Worm (Caenorhabditis elegans): ENCODE results near the gene srt-42.
"Not testable (repeated sequence)": the region's sequence is repeated elsewhere in the genome, so short reads cannot be mapped to it uniquely, and the experiment has no call there.

Gene srt-42

ce11 chrV:1848590-1848989, 41.3 kb downstream of the srt-42 start:
- TF ChIP-seq nhr-76 (tag; optimal IDR thresholded peaks at IDR 0.05) (no peak), unc-62 (GFP tag; optimal IDR thresholded peaks at IDR 0.05 in 1 of 2) (peak in 1 of 2 experiments; percentile 8), unc-62 (tag; optimal IDR thresholded peaks at IDR 0.05) (no peak)

- TF ChIP-seq lin-38 (GFP tag; IDR thresholded peaks at IDR 0.05), result peak; percentile 14; the same call in 1 of the 2 replicates
- peak; percentile 99 for TF ChIP-seq set-16 (GFP tag; IDR thresholded peaks at IDR 0.05)
- TF ChIP-seq pha-4 (GFP tag; IDR thresholded peaks at IDR 0.05), result peak; percentile 63; the same call in 1 of the 2 replicates
- TF ChIP-seq pha-4 (tag; optimal IDR thresholded peaks at IDR 0.05), result not testable (repeated sequence)
Observed at ce11 chrV:1849992-1850391, 42.7 kb downstream of the srt-42 start.

ce11 chrV:1855087-1855486, 47.8 kb downstream of the srt-42 start:
- TF ChIP-seq ceh-32 (tag; optimal IDR thresholded peaks at IDR 0.05; ENCODE audit: poor library complexity), result no peak
- no peak for TF ChIP-seq lin-1 (GFP tag; IDR thresholded peaks at IDR 0.05)
- no peak for TF ChIP-seq mes-2 (tag; optimal IDR thresholded peaks at IDR 0.05; ENCODE audit: poor library complexity, severe bottlenecking)
- TF ChIP-seq unc-62 (GFP tag; optimal IDR thresholded peaks at IDR 0.05 in 1 of 2), result peak in 1 of 2 experiments; percentile 60
- TF ChIP-seq unc-62 (tag; optimal IDR thresholded peaks at IDR 0.05), result no peak
- no peak for TF ChIP-seq lin-38 (GFP tag; IDR thresholded peaks at IDR 0.05)
- no peak for TF ChIP-seq ceh-62 (tag; optimal IDR thresholded peaks at IDR 0.05)
- TF ChIP-seq mdl-1 (tag; optimal IDR thresholded peaks at IDR 0.05), result no peak
- no peak for TF ChIP-seq egl-43 (GFP tag; IDR thresholded peaks at IDR 0.05)
- no peak for TF ChIP-seq zip-2 (tag; optimal IDR thresholded peaks at IDR 0.05)
- TF ChIP-seq ceh-82 (tag; optimal IDR thresholded peaks at IDR 0.05), result no peak
- TF ChIP-seq Y5F2A.4 (GFP tag; optimal IDR thresholded peaks at IDR 0.05), result no peak
- TF ChIP-seq Y48G9A.11 (GFP tag; IDR thresholded peaks at IDR 0.05), result no peak
- peak; percentile 13 for TF ChIP-seq nhr-28 (tag; optimal IDR thresholded peaks at IDR 0.05)
- TF ChIP-seq mxl-2 (GFP tag; conservative IDR thresholded peaks at IDR 0.05), result no peak
- no peak for TF ChIP-seq T26A8.4 (GFP tag; IDR thresholded peaks at IDR 0.05)
- no peak for TF ChIP-seq ztf-11 (tag; optimal IDR thresholded peaks at IDR 0.05)
- no peak for TF ChIP-seq ZK546.5 (tag; optimal IDR thresholded peaks at IDR 0.05)
- TF ChIP-seq lir-3 (tag; optimal IDR thresholded peaks at IDR 0.05), result no peak
- TF ChIP-seq arid-1 (GFP tag; conservative IDR thresholded peaks at IDR 0.05), result no peak
- peak; percentile 7 for TF ChIP-seq hlh-30 (tag; optimal IDR thresholded peaks at IDR 0.05; ENCODE audit: insufficient read depth)
- TF ChIP-seq duxl-1 (tag; optimal IDR thresholded peaks at IDR 0.05; ENCODE audit: poor library complexity), result no peak
- no peak for TF ChIP-seq dmd-9 (GFP tag; IDR thresholded peaks at IDR 0.05)
- peak; percentile 39 for TF ChIP-seq aha-1 (tag)
- no peak for TF ChIP-seq gei-8 (GFP tag; optimal IDR thresholded peaks at IDR 0.05)
- no peak for TF ChIP-seq ceh-28 (tag; optimal IDR thresholded peaks at IDR 0.05)
- no peak for TF ChIP-seq ceh-44 (GFP tag; IDR thresholded peaks at IDR 0.05)
- TF ChIP-seq D1046.2 (GFP tag; IDR thresholded peaks at IDR 0.05), result no peak
- TF ChIP-seq cey-2 (tag; optimal IDR thresholded peaks at IDR 0.05; ENCODE audit: borderline replicate concordance, insufficient read depth), result no peak
- TF ChIP-seq hif-1 (tag; optimal IDR thresholded peaks at IDR 0.05), result no peak

ce11 chrV:1856176-1856575, 48.9 kb downstream of the srt-42 start, which contains the start of gene T10B5.10:
Gene T10B5.10, minus strand, starts transcription at chrV:1856276.
- TF ChIP-seq snpc-1.2 (GFP tag; IDR thresholded peaks at IDR 0.05), result no peak
- no peak for TF ChIP-seq attf-4 (tag; optimal IDR thresholded peaks at IDR 0.05)
- no peak for TF ChIP-seq nhr-41 (GFP tag; IDR thresholded peaks at IDR 0.05)
- no peak for TF ChIP-seq zag-1 (tag; optimal IDR thresholded peaks at IDR 0.05)
- TF ChIP-seq ceh-32 (tag; optimal IDR thresholded peaks at IDR 0.05; ENCODE audit: poor library complexity), result no peak
- no peak for TF ChIP-seq snpc-4 (tag; optimal IDR thresholded peaks at IDR 0.05)
- TF ChIP-seq lir-3 (tag; optimal IDR thresholded peaks at IDR 0.05), result no peak
